Fruit fly (Drosophila melanogaster) whole organism, embryonic: Measurements from ENCODE around the gene CG34031.

ENCODE experiments used
- CG12391 ChIP-seq: fragments of 200-800 bp; sonication (Bioruptor generic); optimal IDR thresholded peaks from 3 replicates; lab custom pipeline; 2018; ENCODE audit warnings: missing biosample characterization, mild to moderate bottlenecking, missing genetic modification characterization, moderate library complexity
- CG14667 ChIP-seq: fragments of 200-800 bp; sonication (Bioruptor generic); IDR thresholded peaks from 2 replicates; pipeline ENCODE4 v1.3.6; 2022; ENCODE audit warnings: missing biosample characterization, missing genetic modification characterization
- Hmr ChIP-seq: fragments of 200-800 bp; sonication (Bioruptor generic); optimal IDR thresholded peaks from 3 replicates; lab custom pipeline; 2017; ENCODE audit warnings: mild to moderate bottlenecking, missing biosample characterization, missing genetic modification reagents, missing genetic modification characterization
- Side ChIP-seq: fragments of 200-800 bp; sonication (Bioruptor generic); optimal IDR thresholded peaks from 2 replicates; lab custom pipeline; 2016; ENCODE audit warnings: missing biosample characterization, missing genetic modification characterization
- h ChIP-seq: fragments of >200 bp; optimal IDR thresholded peaks from 2 replicates; lab custom pipeline; 2017
- mam ChIP-seq: fragments of 200-800 bp; sonication (Bioruptor generic); optimal IDR thresholded peaks from 3 replicates; lab custom pipeline; 2016; ENCODE audit warnings: missing biosample characterization, missing genetic modification characterization
- mld ChIP-seq: fragments of 200-800 bp; sonication (Bioruptor generic); IDR thresholded peaks from 3 replicates; pipeline ENCODE4 v1.3.6; 2022; ENCODE audit warnings: missing biosample characterization, missing genetic modification characterization; ENCODE audit not compliant: partially characterized antibody
- run ChIP-seq: fragments of 200-800 bp; sonication (Bioruptor generic); optimal IDR thresholded peaks from 3 replicates; lab custom pipeline; 2018; ENCODE audit warnings: missing biosample characterization, mild to moderate bottlenecking, missing genetic modification characterization
- vvl ChIP-seq: fragments of 200-800 bp; sonication (Bioruptor generic); IDR thresholded peaks from 2 replicates; pipeline ENCODE4 v1.3.6; 2022; ENCODE audit warnings: missing biosample characterization, missing genetic modification characterization
- zen ChIP-seq: fragments of 200-800 bp; sonication (Bioruptor generic); optimal IDR thresholded peaks from 3 replicates; lab custom pipeline; 2018; ENCODE audit warnings: missing biosample characterization, mild to moderate bottlenecking, missing genetic modification characterization, moderate library complexity

- TF ChIP-seq CG14667 (GFP tag; lab: Robert Waterston, UW) (no peak), zen (tag; lab: Kevin White, UChicago) (no peak), vvl (GFP tag; lab: Robert Waterston, UW) (no peak), run (no peak), CG12391 (tag; lab: Kevin White, UChicago) (no peak), mld (GFP tag; lab: Robert Waterston, UW) (no peak), Side (GFP tag; lab: Kevin White, UChicago) (no peak), mam (GFP tag; lab: Kevin White, UChicago) (no peak), Hmr (GFP tag; lab: Kevin White, UChicago) (no peak), h (lab: Kevin White, UChicago) (no peak)
Measured at dm6 chr3L:23150297-23150919, 23.8 kb upstream of the CG34031 start, which contains the start of gene Vps11.
